Fruit fly (Drosophila melanogaster): ENCODE data around the gene CG17991.

DNA sequence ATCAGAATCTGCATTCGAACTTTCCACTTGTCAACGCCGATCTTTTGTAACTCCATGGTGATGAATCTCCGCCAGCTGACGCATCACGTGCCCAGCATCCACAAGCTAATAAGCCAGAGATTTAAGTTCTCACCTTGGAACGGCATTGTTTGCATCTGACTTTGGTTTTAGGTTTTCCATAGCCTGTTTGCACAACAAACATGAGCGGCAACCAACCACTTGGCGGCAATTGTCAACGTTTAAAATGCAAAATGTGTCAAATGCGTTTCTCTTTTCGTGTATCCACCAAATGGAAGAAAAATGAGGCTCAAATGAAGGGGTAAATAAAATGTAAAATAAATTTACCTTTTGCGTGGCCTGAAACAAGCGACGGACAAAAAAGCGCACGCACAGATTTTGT lies 38.7 kb upstream of the CG17991 start:
- no peak for TF ChIP-seq insv (GFP tag; optimal IDR thresholded peaks at IDR 0.05)
- no peak for TF ChIP-seq dati (GFP tag; IDR thresholded peaks at IDR 0.05)
- no peak for TF ChIP-seq NC2β (GFP tag; optimal IDR thresholded peaks at IDR 0.05)
- no peak for TF ChIP-seq Gug (GFP tag; IDR thresholded peaks at IDR 0.05)
